Worm (Caenorhabditis elegans): ENCODE results near the gene sra-36.

Gene sra-36

ce11 chrII:4540631-4541030, at the start of gene sra-36:
TSS of gene sra-36 (minus strand) at chrII:4540731.
- TF ChIP-seq egl-43 (GFP tag; IDR thresholded peaks at IDR 0.05): no peak
- TF ChIP-seq ztf-7 (tag; optimal IDR thresholded peaks at IDR 0.05): no peak
- TF ChIP-seq unc-130 (GFP tag; optimal IDR thresholded peaks at IDR 0.05): no peak
- TF ChIP-seq daf-12 (tag; optimal IDR thresholded peaks at IDR 0.05): no peak
- TF ChIP-seq hmg-1.1 (GFP tag; IDR thresholded peaks at IDR 0.05): no peak
- no peak for TF ChIP-seq tra-1 (GFP tag; IDR thresholded peaks at IDR 0.05)
- no peak for TF ChIP-seq dmd-6 (GFP tag; IDR thresholded peaks at IDR 0.05)

- TF ChIP-seq aha-1 (tag) (peak; percentile 97), lin-38 (GFP tag; IDR thresholded peaks at IDR 0.05) (no peak)
These were observed 49.6 kb upstream of the sra-36 start for ce11 chrII:4590086-4590485.

- no peak for TF ChIP-seq ctbp-1 (GFP tag; IDR thresholded peaks at IDR 0.05)
These were observed 44.8 kb upstream of the sra-36 start for ce11 chrII:4585327-4585726.

- TF ChIP-seq pha-4 (GFP tag; IDR thresholded peaks at IDR 0.05) (no peak), pha-4 (tag; optimal IDR thresholded peaks at IDR 0.05) (no peak), unc-62 (GFP tag; optimal IDR thresholded peaks at IDR 0.05 in 1 of 2) (peak in 1 of 2 experiments; percentile 9), unc-62 (tag; optimal IDR thresholded peaks at IDR 0.05) (no peak)
These were observed 43.8 kb upstream of the sra-36 start for ce11 chrII:4584313-4584712.

- TF ChIP-seq fos-1 (tag; optimal IDR thresholded peaks at IDR 0.05) (no peak), ctbp-1 (GFP tag; IDR thresholded peaks at IDR 0.05) (0 out of 2 replicates have a peak, but pooled peaks have one; percentile 15), nhr-77 (tag; optimal IDR thresholded peaks at IDR 0.05) (no peak), ama-1 (optimal IDR thresholded peaks at IDR 0.05) (no peak), D1046.2 (GFP tag; IDR thresholded peaks at IDR 0.05) (0 out of 2 replicates have a peak, but pooled peaks have one; percentile 34), hlh-30 (tag; optimal IDR thresholded peaks at IDR 0.05; ENCODE audit: insufficient read depth) (no peak), Y5F2A.4 (GFP tag; optimal IDR thresholded peaks at IDR 0.05) (no peak), daf-16 (GFP tag; optimal IDR thresholded peaks at IDR 0.05) (no peak), daf-16 (tag; optimal IDR thresholded peaks at IDR 0.05) (no peak)
These were observed 42.8 kb upstream of the sra-36 start for ce11 chrII:4583203-4583912.

ce11 chrII:4581090-4581489, 40.6 kb upstream of the sra-36 start:
- no peak for TF ChIP-seq F37D6.2 (tag; optimal IDR thresholded peaks at IDR 0.05)
- peak in 1 of 2 experiments; percentile 41 for TF ChIP-seq unc-62 (GFP tag; optimal IDR thresholded peaks at IDR 0.05 in 1 of 2)
- no peak for TF ChIP-seq unc-62 (tag; optimal IDR thresholded peaks at IDR 0.05)
- peak; percentile 68 for TF ChIP-seq aha-1 (tag)
- TF ChIP-seq ZK546.5 (tag; optimal IDR thresholded peaks at IDR 0.05): no peak

- TF ChIP-seq ceh-62 (tag; optimal IDR thresholded peaks at IDR 0.05) (no peak), dve-1 (tag; optimal IDR thresholded peaks at IDR 0.05; ENCODE audit: insufficient read depth) (no peak), ZK546.5 (tag; optimal IDR thresholded peaks at IDR 0.05) (no peak), D1046.2 (GFP tag; IDR thresholded peaks at IDR 0.05) (no peak), unc-62 (GFP tag; optimal IDR thresholded peaks at IDR 0.05 in 1 of 2) (no peak), unc-62 (tag; optimal IDR thresholded peaks at IDR 0.05) (no peak), daf-12 (tag; optimal IDR thresholded peaks at IDR 0.05) (no peak), mep-1 (tag; optimal IDR thresholded peaks at IDR 0.05) (no peak)
These were observed 39.5 kb upstream of the sra-36 start for ce11 chrII:4579920-4580474.

Data from whole organism, L4 larva.